Worm (Caenorhabditis elegans) whole organism, late embryonic: ENCODE measurements around the gene T12E12.6.

ENCODE experiments used
- F13H6.1 ChIP-seq: sonication (generic microtip); optimal IDR thresholded peaks from 2 replicates; lab custom pipeline; 2016; ENCODE audit warnings: missing genetic modification characterization, missing compliant biosample characterization
- ama-1 ChIP-seq: fragments of 150-350 bp; optimal IDR thresholded peaks from 2 replicates; lab custom pipeline; 2014
- ceh-22 ChIP-seq: sonication (generic microtip); optimal IDR thresholded peaks from 2 replicates; lab custom pipeline; 2017; ENCODE audit warnings: missing biosample characterization, missing genetic modification characterization
- elt-2 ChIP-seq: sonication (generic microtip); optimal IDR thresholded peaks from 2 replicates; lab custom pipeline; 2016; ENCODE audit warnings: missing genetic modification reagents, missing genetic modification characterization, missing compliant biosample characterization
- nfya-1 ChIP-seq: sonication (generic microtip); optimal IDR thresholded peaks from 2 replicates; lab custom pipeline; 2017; ENCODE audit warnings: missing genetic modification characterization, mild to moderate bottlenecking, missing compliant biosample characterization, antibody characterized with exemption, moderate library complexity
- pros-1 ChIP-seq: fragments of 150-350 bp; optimal IDR thresholded peaks from 2 replicates; lab custom pipeline; 2014; ENCODE audit warnings: missing biosample characterization, missing genetic modification reagents, missing genetic modification characterization
- rnt-1 ChIP-seq: sonication (generic microtip); optimal IDR thresholded peaks from 2 replicates; lab custom pipeline; 2016; ENCODE audit warnings: missing genetic modification characterization, missing compliant biosample characterization
- tbx-7 ChIP-seq: sonication (generic microtip); optimal IDR thresholded peaks from 2 replicates; lab custom pipeline; 2016; ENCODE audit warnings: missing genotype, missing genetic modification characterization, missing compliant biosample characterization

DNA sequence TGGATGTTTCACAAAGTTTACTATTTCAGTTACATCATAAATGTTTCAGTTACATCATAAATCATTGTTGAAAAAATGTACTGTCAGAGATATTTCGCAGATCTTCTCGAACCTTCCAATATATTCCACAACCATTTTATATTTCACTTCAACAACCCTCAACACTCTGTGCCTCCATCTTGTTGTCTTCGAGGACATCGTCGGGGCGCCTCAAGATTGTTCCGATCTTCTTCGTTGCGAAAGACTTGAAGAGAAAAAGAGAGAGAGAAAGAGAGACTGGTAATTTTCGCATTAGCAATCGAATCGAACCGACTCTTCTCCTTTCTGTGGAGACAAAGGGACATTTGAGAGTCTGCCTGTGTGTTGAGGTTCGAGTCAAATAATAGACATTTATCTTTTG, 10.7 kb downstream of the T12E12.6 start:
- no peak for TF ChIP-seq rnt-1 (tag; lab: Kevin White, UChicago)
- no peak for TF ChIP-seq F13H6.1
- TF ChIP-seq nfya-1 (tag; lab: Kevin White, UChicago) = no peak
- TF ChIP-seq ama-1 (lab: Kevin White, UChicago) = no peak
- no peak for TF ChIP-seq ceh-22 (tag; lab: Kevin White, UChicago)
- TF ChIP-seq pros-1 (tag; lab: Kevin White, UChicago) = no peak
- no peak for TF ChIP-seq elt-2
- no peak for TF ChIP-seq tbx-7 (tag; lab: Kevin White, UChicago)
